Fruit fly (Drosophila melanogaster): ENCODE results near the gene Cyp4ae1.

The Cyp4ae1 gene

DNA sequence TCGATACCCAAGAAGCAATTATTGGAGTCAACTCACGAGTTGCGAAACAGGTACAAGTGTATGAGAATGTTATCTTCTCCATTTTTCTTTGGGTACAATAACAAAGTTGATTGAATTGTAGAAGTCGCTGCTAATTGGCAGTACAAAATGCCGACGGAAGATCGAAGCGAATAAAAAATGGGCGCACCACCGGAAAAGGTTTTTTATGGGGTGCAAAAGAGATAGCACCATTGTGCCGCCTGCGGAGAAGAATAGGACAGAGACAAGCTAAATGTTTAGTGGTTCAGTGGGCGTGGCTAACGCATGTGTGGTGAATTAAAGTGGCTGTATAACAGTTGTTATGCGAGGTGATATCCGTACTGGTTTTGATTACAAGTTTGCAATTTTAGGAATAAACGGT, 38.3 kb upstream of the Cyp4ae1 start (continued):
- TF ChIP-seq NC2β (GFP tag; optimal IDR thresholded peaks at IDR 0.05) = no peak
- no peak for TF ChIP-seq CG17829 (tag; optimal IDR thresholded peaks at IDR 0.05)
- TF ChIP-seq CG34422 (GFP tag; IDR thresholded peaks at IDR 0.05) = no peak
- no peak for TF ChIP-seq CG4617 (GFP tag; optimal IDR thresholded peaks at IDR 0.05; ENCODE audit: borderline replicate concordance)
- no peak for TF ChIP-seq CG7745 (tag; optimal IDR thresholded peaks at IDR 0.05)
- TF ChIP-seq CG10209 (GFP tag; optimal IDR thresholded peaks at IDR 0.05) = no peak
- TF ChIP-seq CG10543 (GFP tag; optimal IDR thresholded peaks at IDR 0.05) = peak; percentile 26
- no peak for TF ChIP-seq lola (GFP tag; optimal IDR thresholded peaks at IDR 0.05)
- TF ChIP-seq bcd (GFP tag; optimal IDR thresholded peaks at IDR 0.05) = no peak
- no peak for TF ChIP-seq nerfin-2 (GFP tag; IDR thresholded peaks at IDR 0.05; ENCODE audit: partially characterized antibody)
- no peak for TF ChIP-seq chn (GFP tag; optimal IDR thresholded peaks at IDR 0.05)
- TF ChIP-seq cg (GFP tag; optimal IDR thresholded peaks at IDR 0.05) = peak; percentile 48
- no peak for TF ChIP-seq yki (optimal IDR thresholded peaks at IDR 0.05)
- TF ChIP-seq en (GFP tag; optimal IDR thresholded peaks at IDR 0.05) = no peak
- TF ChIP-seq Fer1 (GFP tag; optimal IDR thresholded peaks at IDR 0.05) = no peak
- no peak for TF ChIP-seq CG8281 (tag; optimal IDR thresholded peaks at IDR 0.05)
- TF ChIP-seq dmrt11E (tag; optimal IDR thresholded peaks at IDR 0.05) = no peak
- no peak for TF ChIP-seq Sox100B (GFP tag; optimal IDR thresholded peaks at IDR 0.05)
- TF ChIP-seq kah (GFP tag; optimal IDR thresholded peaks at IDR 0.05) = no peak
- no peak for TF ChIP-seq CG2678 (tag; optimal IDR thresholded peaks at IDR 0.05)
- TF ChIP-seq CG1832 (GFP tag; optimal IDR thresholded peaks at IDR 0.05) = peak; percentile 84
- no peak for TF ChIP-seq CG4854 (GFP tag; optimal IDR thresholded peaks at IDR 0.05)
- 0 out of 3 replicates have a peak, but pooled peaks have one; percentile 41 for TF ChIP-seq otp (GFP tag; IDR thresholded peaks at IDR 0.05)
- no peak for TF ChIP-seq Atf6 (GFP tag; IDR thresholded peaks at IDR 0.05)
- TF ChIP-seq CG17612 (GFP tag; IDR thresholded peaks at IDR 0.05) = no peak
- TF ChIP-seq az2 (GFP tag; optimal IDR thresholded peaks at IDR 0.05) = no peak
- TF ChIP-seq Opbp (GFP tag; IDR thresholded peaks at IDR 0.05; ENCODE audit: partially characterized antibody) = 0 out of 3 replicates have a peak, but pooled peaks have one; percentile 29
- TF ChIP-seq CG17328 (GFP tag; IDR thresholded peaks at IDR 0.05) = 0 out of 2 replicates have a peak, but pooled peaks have one; percentile 6
- no peak for TF ChIP-seq zf30C (GFP tag; optimal IDR thresholded peaks at IDR 0.05)
- TF ChIP-seq CG8290 (GFP tag; optimal IDR thresholded peaks at IDR 0.05) = no peak
- peak in 1 of 2 experiments; percentile 15 for TF ChIP-seq CG8290 (tag; optimal IDR thresholded peaks at IDR 0.05)
- TF ChIP-seq B-H2 (GFP tag; optimal IDR thresholded peaks at IDR 0.05) = peak; percentile 44
- no peak for TF ChIP-seq HLH54F (GFP tag; optimal IDR thresholded peaks at IDR 0.05)
- TF ChIP-seq Hmr (GFP tag; optimal IDR thresholded peaks at IDR 0.05) = no peak
- TF ChIP-seq Ptx1 (GFP tag; IDR thresholded peaks at IDR 0.05) = no peak
- no peak for TF ChIP-seq Ada2b (GFP tag; IDR thresholded peaks at IDR 0.05)
- no peak for TF ChIP-seq sob (GFP tag; IDR thresholded peaks at IDR 0.05)
- no peak for TF ChIP-seq D19A (tag; optimal IDR thresholded peaks at IDR 0.05)
- TF ChIP-seq tup (GFP tag; optimal IDR thresholded peaks at IDR 0.05) = no peak
- no peak for TF ChIP-seq NFAT (GFP tag; IDR thresholded peaks at IDR 0.05)
- TF ChIP-seq CG34224 (GFP tag; IDR thresholded peaks at IDR 0.05; ENCODE audit: partially characterized antibody) = no peak
- TF ChIP-seq CG10274 (GFP tag; optimal IDR thresholded peaks at IDR 0.05) = no peak
- no peak for TF ChIP-seq CG6175 (GFP tag; IDR thresholded peaks at IDR 0.05)
- no peak for TF ChIP-seq ttk (GFP tag; IDR thresholded peaks at IDR 0.05)
- no peak for TF ChIP-seq CG9817 (tag; optimal IDR thresholded peaks at IDR 0.05)
- no peak for TF ChIP-seq pzg (GFP tag; optimal IDR thresholded peaks at IDR 0.05)
- TF ChIP-seq eve (GFP tag; optimal IDR thresholded peaks at IDR 0.05) = no peak
- peak; percentile 86 for TF ChIP-seq abd-A (tag; optimal IDR thresholded peaks at IDR 0.05)
- TF ChIP-seq ham (GFP tag; IDR thresholded peaks at IDR 0.05) = no peak
- TF ChIP-seq NfI (GFP tag; optimal IDR thresholded peaks at IDR 0.05) = peak; percentile 30
- no peak for TF ChIP-seq her (GFP tag; optimal IDR thresholded peaks at IDR 0.05)
- peak; percentile 41; the same call in 1 of the 2 replicates for TF ChIP-seq vvl (GFP tag; IDR thresholded peaks at IDR 0.05)
